Fruit fly (Drosophila melanogaster): ENCODE results near the gene CG34178.

DNA sequence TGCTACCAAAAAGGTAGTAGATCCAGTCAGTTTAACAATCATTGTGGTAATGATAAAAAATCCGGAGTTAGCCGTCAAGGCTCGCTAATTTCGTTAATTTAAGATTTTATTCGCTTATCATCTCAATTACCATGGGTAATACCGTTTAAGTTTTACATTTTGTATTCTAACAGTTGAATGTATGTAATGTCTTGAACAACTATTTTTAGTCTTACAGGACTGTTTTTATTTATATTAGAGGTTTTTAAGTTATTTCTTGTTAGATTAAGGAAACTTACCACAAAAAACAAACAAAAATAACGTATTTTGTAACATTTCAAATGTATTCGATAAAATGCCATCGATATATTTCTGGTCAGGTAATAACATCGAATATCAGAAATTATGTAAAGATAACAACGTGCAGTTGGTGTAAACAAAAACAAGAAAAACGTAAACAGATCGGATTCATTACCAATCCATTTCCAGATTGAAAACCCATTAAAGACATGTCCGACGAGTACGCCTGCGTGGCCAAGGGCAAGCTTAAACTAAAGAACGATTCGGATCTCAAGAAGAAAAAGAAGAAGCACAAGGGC is 8.4 kb downstream of the CG34178 start, which contains the start of the genes Sfp24F and CG15432:
- no peak for TF ChIP-seq CG8478 (optimal IDR thresholded peaks at IDR 0.05)
- TF ChIP-seq CTCF (optimal IDR thresholded peaks at IDR 0.05) = no peak
